Fruit fly (Drosophila melanogaster) whole organism, adult: ENCODE measurements around the gene Zcchc7.

ENCODE experiments used
- CG11617 ChIP-seq: fragments of 200-800 bp; sonication (Bioruptor generic); optimal IDR thresholded peaks from 2 replicates; lab custom pipeline; 2017; ENCODE audit warnings: mild to moderate bottlenecking, missing biosample characterization, missing genetic modification reagents, missing genetic modification characterization
- CG12768 ChIP-seq: fragments of 200-800 bp; sonication (Bioruptor generic); optimal IDR thresholded peaks from 2 replicates; lab custom pipeline; 2017; ENCODE audit warnings: missing biosample characterization, missing genetic modification characterization, mild to moderate bottlenecking, moderate library complexity, missing genetic modification reagents
- CG14711 ChIP-seq: fragments of 200-800 bp; sonication (Bioruptor generic); optimal IDR thresholded peaks from 2 replicates; lab custom pipeline; 2018; ENCODE audit warnings: missing biosample characterization, mild to moderate bottlenecking, missing genetic modification characterization, moderate library complexity
- CG1620 ChIP-seq: fragments of 200-800 bp; sonication (Bioruptor generic); optimal IDR thresholded peaks from 2 replicates; lab custom pipeline; 2016; ENCODE audit warnings: missing biosample characterization, missing genetic modification characterization
- CG33017 ChIP-seq: fragments of 200-800 bp; sonication (Bioruptor generic); optimal IDR thresholded peaks from 2 replicates; lab custom pipeline; 2018; ENCODE audit warnings: missing biosample characterization, mild to moderate bottlenecking, missing genetic modification characterization, moderate library complexity
- CG5204 ChIP-seq: fragments of 200-800 bp; sonication (Bioruptor generic); optimal IDR thresholded peaks from 2 replicates; lab custom pipeline; 2016; ENCODE audit warnings: missing biosample characterization, missing genetic modification characterization
- CG7045 ChIP-seq: fragments of 200-800 bp; sonication (Bioruptor generic); optimal IDR thresholded peaks from 2 replicates; lab custom pipeline; 2017; ENCODE audit warnings: missing biosample characterization, mild to moderate bottlenecking, missing genetic modification characterization
- CG7101 ChIP-seq: fragments of 200-800 bp; sonication (Bioruptor generic); optimal IDR thresholded peaks from 2 replicates; lab custom pipeline; 2018; ENCODE audit warnings: missing biosample characterization, mild to moderate bottlenecking, missing genetic modification characterization, moderate library complexity
- Clk ChIP-seq: fragments of 200-800 bp; sonication (Bioruptor generic); optimal IDR thresholded peaks from 2 replicates; lab custom pipeline; 2017; ENCODE audit warnings: missing biosample characterization, missing genetic modification characterization
- Crg-1 ChIP-seq: fragments of 200-800 bp; sonication (Bioruptor generic); optimal IDR thresholded peaks from 2 replicates; lab custom pipeline; 2016; ENCODE audit warnings: missing biosample characterization, missing genetic modification characterization
- Hr96 ChIP-seq: fragments of 200-800 bp; sonication (Bioruptor generic); optimal IDR thresholded peaks from 2 replicates; lab custom pipeline; 2016; ENCODE audit warnings: missing biosample characterization, missing genetic modification characterization
- Mnt ChIP-seq: fragments of 200-800 bp; sonication (Bioruptor generic); optimal IDR thresholded peaks from 2 replicates; lab custom pipeline; 2016; ENCODE audit warnings: missing biosample characterization, mild to moderate bottlenecking, missing genetic modification characterization
- bab1 ChIP-seq: fragments of 200-800 bp; sonication (Bioruptor generic); optimal IDR thresholded peaks from 3 replicates; lab custom pipeline; 2019; ENCODE audit warnings: missing biosample characterization, mild to moderate bottlenecking, missing genetic modification characterization, moderate library complexity
- cic ChIP-seq: fragments of 200-800 bp; sonication (Bioruptor generic); optimal IDR thresholded peaks from 2 replicates; lab custom pipeline; 2017; ENCODE audit warnings: missing biosample characterization, mild to moderate bottlenecking, missing genetic modification characterization, moderate library complexity
- cnc ChIP-seq, 2 experiments: fragments of >200 bp; optimal IDR thresholded peaks; 2 replicates each; lab custom pipeline; 2017
- kay ChIP-seq: fragments of 200-800 bp; sonication (Bioruptor generic); peaks from one replicate; lab custom pipeline; 2016; ENCODE audit warnings: missing biosample characterization, missing genetic modification characterization, borderline replicate concordance
- ovo ChIP-seq: fragments of 200-800 bp; sonication (Bioruptor generic); optimal IDR thresholded peaks from 2 replicates; lab custom pipeline; 2016; ENCODE audit warnings: missing biosample characterization, missing genetic modification characterization
- pad ChIP-seq: fragments of 200-800 bp; sonication (Bioruptor generic); optimal IDR thresholded peaks from 3 replicates; lab custom pipeline; 2017; ENCODE audit warnings: missing biosample characterization, missing genetic modification characterization, mild to moderate bottlenecking, moderate library complexity, missing genetic modification reagents
- tj ChIP-seq: fragments of 200-800 bp; sonication (Bioruptor generic); optimal IDR thresholded peaks from 3 replicates; lab custom pipeline; 2017; ENCODE audit warnings: missing biosample characterization, mild to moderate bottlenecking, missing genetic modification characterization, moderate library complexity
- toe ChIP-seq: fragments of 200-800 bp; sonication (Bioruptor generic); optimal IDR thresholded peaks from 2 replicates; lab custom pipeline; 2016; ENCODE audit warnings: missing biosample characterization, missing genetic modification characterization

The Zcchc7 gene

DNA sequence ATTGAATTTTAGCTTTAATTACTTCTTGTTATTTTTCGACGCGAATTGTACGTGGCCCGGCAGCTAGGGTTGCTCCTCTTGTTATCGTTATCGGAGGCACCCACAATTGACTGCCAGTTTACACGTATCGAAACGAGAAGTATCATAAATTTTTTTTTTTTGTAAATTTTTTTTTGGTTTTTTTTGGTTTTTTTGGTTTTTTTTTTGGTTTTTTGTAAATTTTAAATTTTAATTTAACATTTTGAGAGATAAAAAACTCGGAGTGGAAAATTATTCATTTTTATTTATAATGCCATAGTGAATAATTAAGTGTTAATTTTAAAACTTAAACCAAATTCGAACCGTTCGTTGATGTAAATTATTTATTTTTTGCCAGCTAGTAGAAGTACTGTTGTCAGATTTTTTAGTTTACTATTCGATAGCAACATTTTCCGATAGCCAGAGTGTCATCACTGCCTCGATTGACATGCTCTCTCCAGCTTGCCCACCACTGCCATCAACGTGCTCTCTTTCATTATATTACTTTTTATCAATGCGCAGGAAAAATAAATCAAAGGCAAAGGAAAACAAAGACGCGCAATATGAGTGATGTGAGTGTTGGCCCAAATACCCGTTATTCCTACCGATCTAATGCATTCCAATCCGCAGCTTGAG is at the start of gene Zcchc7, which contains the start of gene kud:
TSS of gene Zcchc7 (plus strand) at position 467 of the 654 bp plus-strand sequence.
TSS of gene kud (minus strand) at position 72 of the 654 bp plus-strand sequence.
- peak; percentile 82 for TF ChIP-seq Hr96 (GFP tag; lab: Kevin White, UChicago)
- peak; percentile 72 for TF ChIP-seq bab1 (GFP tag; lab: Kevin White, UChicago)
- TF ChIP-seq cnc (optimal IDR thresholded peaks at IDR 0.05; lab: Kevin White, UChicago) = no peak
- peak; percentile 78 for TF ChIP-seq CG33017
- TF ChIP-seq Mnt (GFP tag; lab: Kevin White, UChicago) = peak; percentile 78
- peak; percentile 45 for TF ChIP-seq ovo (GFP tag; lab: Kevin White, UChicago)
- TF ChIP-seq CG7101 = peak; percentile 82
- TF ChIP-seq toe (GFP tag; lab: Kevin White, UChicago) = no peak
- TF ChIP-seq cic (GFP tag; lab: Kevin White, UChicago) = peak; percentile 34
- TF ChIP-seq CG12768 (GFP tag; lab: Kevin White, UChicago) = peak; percentile 80
- TF ChIP-seq kay = no peak
- peak; percentile 57 for TF ChIP-seq pad
- no peak for TF ChIP-seq CG5204 (GFP tag; lab: Kevin White, UChicago)
- peak; percentile 84 for TF ChIP-seq CG1620 (GFP tag; lab: Kevin White, UChicago)
- peak; percentile 55 for TF ChIP-seq tj (GFP tag; lab: Kevin White, UChicago)
- TF ChIP-seq CG14711 (tag; lab: Kevin White, UChicago) = peak; percentile 82
- TF ChIP-seq Crg-1 = peak; percentile 67
- TF ChIP-seq CG7045 (GFP tag; lab: Kevin White, UChicago) = peak; percentile 86
- TF ChIP-seq CG11617 (GFP tag; lab: Kevin White, UChicago) = peak; percentile 84
- peak; percentile 73 for TF ChIP-seq Clk (GFP tag; lab: Kevin White, UChicago)

- TF ChIP-seq CG7101 = peak; percentile 79
- peak; percentile 84 for TF ChIP-seq CG12768 (GFP tag; lab: Kevin White, UChicago)
- TF ChIP-seq cic (GFP tag; lab: Kevin White, UChicago) = peak; percentile 97
- peak; percentile 69 for TF ChIP-seq Mnt (GFP tag; lab: Kevin White, UChicago)
- TF ChIP-seq CG5204 (GFP tag; lab: Kevin White, UChicago) = peak; percentile 78
- no peak for TF ChIP-seq bab1 (GFP tag; lab: Kevin White, UChicago)
- TF ChIP-seq CG11617 (GFP tag; lab: Kevin White, UChicago) = peak; percentile 70
- peak; percentile 7 for TF ChIP-seq CG1620 (GFP tag; lab: Kevin White, UChicago)
- no peak for TF ChIP-seq ovo (GFP tag; lab: Kevin White, UChicago)
- peak; percentile 90 for TF ChIP-seq CG33017
- TF ChIP-seq tj (GFP tag; lab: Kevin White, UChicago) = peak; percentile 50
- TF ChIP-seq Hr96 (GFP tag; lab: Kevin White, UChicago) = peak; percentile 66
- no peak for TF ChIP-seq cnc (optimal IDR thresholded peaks at IDR 0.05; lab: Kevin White, UChicago)
- peak; percentile 39 for TF ChIP-seq Clk (GFP tag; lab: Kevin White, UChicago)
- TF ChIP-seq pad = peak; percentile 18
- peak; percentile 95 for TF ChIP-seq kay
- peak; percentile 84 for TF ChIP-seq toe (GFP tag; lab: Kevin White, UChicago)
- TF ChIP-seq CG7045 (GFP tag; lab: Kevin White, UChicago) = peak; percentile 77
- TF ChIP-seq CG14711 (tag; lab: Kevin White, UChicago) = peak; percentile 51
- TF ChIP-seq Crg-1 = no peak
Observed at dm6 chr3L:16796603-16797002, 48.6 kb upstream of the Zcchc7 start.

dm6 chr3L:16800026-16800425 is 45.2 kb upstream of the Zcchc7 start:
- TF ChIP-seq CG7045 (GFP tag; lab: Kevin White, UChicago) (peak; percentile 15), cic (GFP tag; lab: Kevin White, UChicago) (no peak), CG14711 (tag; lab: Kevin White, UChicago) (no peak), cnc (optimal IDR thresholded peaks at IDR 0.05; lab: Kevin White, UChicago) (peak in 1 of 2 experiments; percentile 1), toe (GFP tag; lab: Kevin White, UChicago) (peak; percentile 48), Mnt (GFP tag; lab: Kevin White, UChicago) (peak; percentile 79), CG5204 (GFP tag; lab: Kevin White, UChicago) (peak; percentile 56), bab1 (GFP tag; lab: Kevin White, UChicago) (peak; percentile 41), kay (peak; percentile 97), CG1620 (GFP tag; lab: Kevin White, UChicago) (peak; percentile 57), ovo (GFP tag; lab: Kevin White, UChicago) (peak; percentile 66), CG7101 (peak; percentile 67), pad (peak; percentile 49), Clk (GFP tag; lab: Kevin White, UChicago) (peak; percentile 12), Hr96 (GFP tag; lab: Kevin White, UChicago) (peak; percentile 52), CG11617 (GFP tag; lab: Kevin White, UChicago) (peak; percentile 19), CG33017 (peak; percentile 68), Crg-1 (no peak), CG12768 (GFP tag; lab: Kevin White, UChicago) (peak; percentile 83), tj (GFP tag; lab: Kevin White, UChicago) (peak; percentile 28)

DNA sequence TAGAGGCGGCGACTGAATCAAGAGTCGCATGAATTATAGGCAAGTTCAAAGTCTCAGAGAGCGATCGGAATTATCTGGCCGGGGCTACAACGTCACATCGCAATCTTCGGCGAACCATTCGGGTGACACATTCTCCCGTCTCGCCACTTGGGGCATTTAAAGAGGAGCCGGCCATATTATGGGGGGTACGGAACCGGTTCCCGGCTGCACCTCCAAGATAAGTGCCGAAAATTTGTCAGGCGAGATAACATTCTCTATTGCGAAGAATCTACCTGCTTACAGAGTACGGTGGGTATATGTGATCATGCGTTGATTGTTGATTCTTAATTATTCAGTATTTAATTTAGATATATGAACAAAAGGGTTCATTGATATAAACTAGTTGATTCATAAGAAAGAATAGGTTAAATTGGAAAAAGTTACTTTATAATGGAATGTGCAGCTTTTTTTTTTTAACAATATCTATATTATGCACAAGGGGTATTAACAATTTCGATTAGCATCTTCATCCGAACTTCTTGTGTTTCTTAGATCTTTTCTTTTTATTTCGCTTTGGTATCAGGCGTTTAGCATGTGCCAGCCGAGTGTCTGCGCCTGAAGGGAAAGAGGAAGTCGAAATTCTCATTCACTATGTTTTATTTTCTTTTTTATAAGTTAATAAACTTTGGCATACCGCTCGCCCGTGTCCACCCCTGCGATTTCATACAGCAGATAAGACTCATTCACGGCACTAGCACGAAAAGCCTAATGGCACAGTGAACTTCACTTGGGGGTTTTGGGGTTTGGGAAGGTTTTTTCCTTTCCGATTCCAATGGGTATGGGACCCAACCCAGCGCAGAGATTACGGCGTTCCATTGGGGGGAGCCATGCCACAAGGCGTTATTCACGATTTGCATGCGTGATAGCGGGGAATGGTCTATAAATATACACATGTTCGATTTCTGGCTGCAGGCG is 43.4 kb upstream of the Zcchc7 start:
- TF ChIP-seq cic (GFP tag; lab: Kevin White, UChicago) = peak; percentile 6
- peak; percentile 3 for TF ChIP-seq CG14711 (tag; lab: Kevin White, UChicago)
- TF ChIP-seq CG5204 (GFP tag; lab: Kevin White, UChicago) = peak; percentile 6
- peak; percentile 70 for TF ChIP-seq CG12768 (GFP tag; lab: Kevin White, UChicago)
- TF ChIP-seq CG7045 (GFP tag; lab: Kevin White, UChicago) = peak; percentile 12
- no peak for TF ChIP-seq Clk (GFP tag; lab: Kevin White, UChicago)
- TF ChIP-seq toe (GFP tag; lab: Kevin White, UChicago) = peak; percentile 22
- TF ChIP-seq tj (GFP tag; lab: Kevin White, UChicago) = no peak
- peak; percentile 86 for TF ChIP-seq kay
